Fruit fly (Drosophila melanogaster): ENCODE data around the gene ND-51.

The ND-51 gene

DNA sequence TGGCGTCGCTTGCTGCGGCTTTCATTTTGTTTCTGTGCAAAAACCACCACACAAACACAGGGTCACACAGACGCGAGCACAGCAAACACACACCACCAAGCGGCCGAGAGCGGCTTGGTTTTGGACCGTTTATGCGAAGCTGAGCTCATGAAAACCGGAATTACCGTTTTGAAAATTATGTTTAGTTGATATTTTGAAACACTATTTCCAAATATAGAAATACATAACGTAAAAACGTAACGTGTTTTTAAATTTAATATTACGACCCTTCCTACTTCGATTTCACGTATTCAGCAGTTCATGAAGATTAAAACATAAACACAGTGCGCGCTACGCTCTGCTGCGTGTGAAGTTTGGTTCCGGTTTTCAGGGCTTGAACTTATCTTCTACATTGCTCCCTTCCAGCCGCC lies 11.3 kb downstream of the ND-51 start (continued):
- TF ChIP-seq wor (GFP tag; IDR thresholded peaks at IDR 0.05) (peak; percentile 91), CG6689 (GFP tag; IDR thresholded peaks at IDR 0.05) (peak; percentile 94), Hey (tag; optimal IDR thresholded peaks at IDR 0.05) (peak; percentile 85), gsb-n (tag; optimal IDR thresholded peaks at IDR 0.05) (peak; percentile 96), sna (GFP tag; IDR thresholded peaks at IDR 0.05; ENCODE audit: partially characterized antibody) (no peak), CG12769 (tag; optimal IDR thresholded peaks at IDR 0.05) (no peak), CG2875 (GFP tag; optimal IDR thresholded peaks at IDR 0.05) (peak; percentile 92), CG14710 (tag; optimal IDR thresholded peaks at IDR 0.05) (peak; percentile 94), onecut (GFP tag; IDR thresholded peaks at IDR 0.05) (peak; percentile 95), CG13287 (GFP tag; IDR thresholded peaks at IDR 0.05; ENCODE audit: partially characterized antibody) (no peak), hb (GFP tag; IDR thresholded peaks at IDR 0.05; ENCODE audit: partially characterized antibody) (no peak), otp (GFP tag; IDR thresholded peaks at IDR 0.05) (peak; percentile 94), CG1832 (GFP tag; optimal IDR thresholded peaks at IDR 0.05) (no peak), CG10462 (GFP tag; optimal IDR thresholded peaks at IDR 0.05) (peak; percentile 80), sim (GFP tag; IDR thresholded peaks at IDR 0.05) (peak; percentile 91), ken (GFP tag; IDR thresholded peaks at IDR 0.05) (peak; percentile 93), CG7786 (GFP tag; optimal IDR thresholded peaks at IDR 0.05) (peak; percentile 86), D19B (GFP tag; optimal IDR thresholded peaks at IDR 0.05) (peak; percentile 84), CG8388 (GFP tag; optimal IDR thresholded peaks at IDR 0.05) (peak; percentile 97), hth (optimal IDR thresholded peaks at IDR 0.05) (no peak), CG17612 (GFP tag; IDR thresholded peaks at IDR 0.05) (peak; percentile 66), bbx (GFP tag; IDR thresholded peaks at IDR 0.05; ENCODE audit: partially characterized antibody) (no peak), CG15696 (tag; optimal IDR thresholded peaks at IDR 0.05) (peak; percentile 89), Elba2 (GFP tag; optimal IDR thresholded peaks at IDR 0.05) (no peak), Dek (tag; optimal IDR thresholded peaks at IDR 0.05) (peak; percentile 95), Dip2 (GFP tag; IDR thresholded peaks at IDR 0.05) (peak; percentile 28; the same call in 1 of the 2 replicates), CG9727 (GFP tag; optimal IDR thresholded peaks at IDR 0.05) (peak; percentile 98), PHDP (tag; optimal IDR thresholded peaks at IDR 0.05) (peak; percentile 99), CG6791 (GFP tag; IDR thresholded peaks at IDR 0.05; ENCODE audit: partially characterized antibody) (0 out of 3 replicates have a peak, but pooled peaks have one; percentile 12), CG2120 (GFP tag; optimal IDR thresholded peaks at IDR 0.05) (peak; percentile 95), tio (GFP tag; optimal IDR thresholded peaks at IDR 0.05) (no peak), CG6272 (GFP tag; IDR thresholded peaks at IDR 0.05) (peak; percentile 58; the same call in 1 of the 2 replicates), Usf (GFP tag; optimal IDR thresholded peaks at IDR 0.05) (peak; percentile 75), Aef1 (GFP tag; IDR thresholded peaks at IDR 0.05) (peak; percentile 83), jigr1 (GFP tag; IDR thresholded peaks at IDR 0.05) (0 out of 3 replicates have a peak, but pooled peaks have one; percentile 17), Taf1 (GFP tag; IDR thresholded peaks at IDR 0.05) (peak; percentile 84), Vsx1 (GFP tag; optimal IDR thresholded peaks at IDR 0.05) (no peak), Atf3 (GFP tag; optimal IDR thresholded peaks at IDR 0.05) (peak; percentile 80), CG11560 (tag; IDR thresholded peaks at IDR 0.05) (peak; percentile 56; the same call in 2 of the 3 replicates), Gug (GFP tag; IDR thresholded peaks at IDR 0.05) (peak; percentile 41; the same call in 1 of the 4 replicates), aop (GFP tag; IDR thresholded peaks at IDR 0.05) (0 out of 2 replicates have a peak, but pooled peaks have one; percentile 31), seq (GFP tag; IDR thresholded peaks at IDR 0.05) (peak; percentile 97), CG9932 (GFP tag; IDR thresholded peaks at IDR 0.05) (peak; percentile 87), CG6683 (GFP tag; optimal IDR thresholded peaks at IDR 0.05) (peak; percentile 95), ash1 (GFP tag; optimal IDR thresholded peaks at IDR 0.05) (peak; percentile 76), CG16779 (GFP tag; IDR thresholded peaks at IDR 0.05) (peak; percentile 69; the same call in 1 of the 2 replicates), CG1602 (GFP tag; optimal IDR thresholded peaks at IDR 0.05) (peak; percentile 87), ab (GFP tag; optimal IDR thresholded peaks at IDR 0.05) (peak; percentile 60), CG12219 (GFP tag; optimal IDR thresholded peaks at IDR 0.05) (peak; percentile 99), pho (GFP tag; optimal IDR thresholded peaks at IDR 0.05) (peak; percentile 95), CG12744 (GFP tag; optimal IDR thresholded peaks at IDR 0.05) (peak; percentile 93)
